Worm (Caenorhabditis elegans) whole organism, mixed stage, embryonic: ENCODE data around the gene sru-26.
"Not testable (repeated sequence)": the region's sequence is repeated elsewhere in the genome, so short reads cannot be mapped to it uniquely, and the experiment has no call there.

Source experiments
- M03D4.4 ChIP-seq: sonication (generic microtip); optimal IDR thresholded peaks from 2 replicates; lab custom pipeline; 2017; ENCODE audit warnings: mild to moderate bottlenecking, missing genetic modification characterization, missing compliant biosample characterization
- bed-3 ChIP-seq: fragments of 200-800 bp; sonication (Bioruptor generic); optimal IDR thresholded peaks from 3 replicates; lab custom pipeline; 2018; ENCODE audit warnings: mild to moderate bottlenecking, missing genetic modification characterization, moderate library complexity, missing compliant biosample characterization
- blmp-1 ChIP-seq: fragments of 150-350 bp; optimal IDR thresholded peaks from 2 replicates; lab custom pipeline; 2014; ENCODE audit warnings: missing biosample characterization, missing genetic modification characterization
- ceh-39 ChIP-seq: fragments of 150-350 bp; optimal IDR thresholded peaks from 2 replicates; lab custom pipeline; 2014; ENCODE audit warnings: missing biosample characterization, missing genetic modification characterization
- ceh-43 ChIP-seq: fragments of 200-800 bp; sonication (Bioruptor generic); optimal IDR thresholded peaks from 2 replicates; lab custom pipeline; 2018; ENCODE audit warnings: mild to moderate bottlenecking, missing genetic modification characterization, moderate library complexity, missing compliant biosample characterization
- ceh-83 ChIP-seq: fragments of 200-800 bp; sonication (Bioruptor generic); optimal IDR thresholded peaks from 2 replicates; lab custom pipeline; 2018; ENCODE audit warnings: mild to moderate bottlenecking, missing genetic modification characterization, missing compliant biosample characterization
- ces-1 ChIP-seq: fragments of 150-350 bp; optimal IDR thresholded peaks from 2 replicates; lab custom pipeline; 2014; ENCODE audit warnings: missing biosample characterization, missing genetic modification reagents, missing genetic modification characterization
- cnd-1 ChIP-seq: fragments of 200-800 bp; sonication (Bioruptor generic); optimal IDR thresholded peaks from 2 replicates; lab custom pipeline; 2018; ENCODE audit warnings: mild to moderate bottlenecking, missing genetic modification characterization, missing compliant biosample characterization
- drap-1 ChIP-seq: fragments of 200-800 bp; sonication (Bioruptor generic); optimal IDR thresholded peaks from 3 replicates; lab custom pipeline; 2018; ENCODE audit warnings: mild to moderate bottlenecking, missing genetic modification characterization, missing compliant biosample characterization
- elt-1 ChIP-seq: sonication (generic microtip); optimal IDR thresholded peaks from 2 replicates; lab custom pipeline; 2017; ENCODE audit warnings: missing genetic modification characterization, mild to moderate bottlenecking, missing compliant biosample characterization, antibody characterized with exemption, moderate library complexity, borderline replicate concordance; ENCODE audit not compliant: insufficient read depth
- elt-3 ChIP-seq: fragments of 150-350 bp; optimal IDR thresholded peaks from 2 replicates; lab custom pipeline; 2014; ENCODE audit warnings: missing biosample characterization, missing genetic modification characterization
- flh-1 ChIP-seq: fragments of 200-800 bp; sonication (Bioruptor generic); optimal IDR thresholded peaks from 2 replicates; lab custom pipeline; 2018; ENCODE audit warnings: mild to moderate bottlenecking, missing genetic modification characterization, moderate library complexity, missing compliant biosample characterization
- ham-2 ChIP-seq: fragments of 200-800 bp; sonication (Bioruptor generic); optimal IDR thresholded peaks from 2 replicates; lab custom pipeline; 2018; ENCODE audit warnings: mild to moderate bottlenecking, missing genetic modification characterization, missing compliant biosample characterization
- lin-13 ChIP-seq: fragments of 150-350 bp; optimal IDR thresholded peaks from 2 replicates; lab custom pipeline; 2014; ENCODE audit warnings: missing biosample characterization, missing genetic modification characterization
- lin-32 ChIP-seq: fragments of 200-800 bp; sonication (Bioruptor generic); optimal IDR thresholded peaks from 2 replicates; lab custom pipeline; 2018; ENCODE audit warnings: mild to moderate bottlenecking, missing genetic modification characterization, missing compliant biosample characterization
- lsy-2 ChIP-seq: fragments of 150-350 bp; optimal IDR thresholded peaks from 2 replicates; lab custom pipeline; 2014; ENCODE audit warnings: missing biosample characterization, missing genetic modification characterization
- mab-5 ChIP-seq: fragments of 150-350 bp; optimal IDR thresholded peaks from 2 replicates; lab custom pipeline; 2014; ENCODE audit warnings: missing biosample characterization, missing genetic modification characterization
- mep-1 ChIP-seq: fragments of 150-350 bp; optimal IDR thresholded peaks from 2 replicates; lab custom pipeline; 2017; ENCODE audit warnings: missing biosample characterization, missing genetic modification reagents, missing genetic modification characterization, inconsistent platforms
- mls-2 ChIP-seq: sonication (generic microtip); optimal IDR thresholded peaks from 2 replicates; lab custom pipeline; 2016; ENCODE audit warnings: mild to moderate bottlenecking, missing genetic modification characterization, moderate library complexity, missing compliant biosample characterization
- nhr-12 ChIP-seq: fragments of 150-350 bp; optimal IDR thresholded peaks from 2 replicates; lab custom pipeline; 2014; ENCODE audit warnings: missing biosample characterization, missing genetic modification characterization
- nhr-2 ChIP-seq: fragments of 150-350 bp; optimal IDR thresholded peaks from 2 replicates; lab custom pipeline; 2014; ENCODE audit warnings: missing biosample characterization, missing genetic modification characterization
- nhr-237 ChIP-seq: fragments of 150-350 bp; optimal IDR thresholded peaks from 2 replicates; lab custom pipeline; 2014; ENCODE audit warnings: missing biosample characterization, missing genetic modification characterization
- nhr-28 ChIP-seq: fragments of 150-350 bp; optimal IDR thresholded peaks from 2 replicates; lab custom pipeline; 2014; ENCODE audit warnings: missing biosample characterization, missing genetic modification characterization
- nhr-76 ChIP-seq: sonication (generic microtip); optimal IDR thresholded peaks from 2 replicates; lab custom pipeline; 2017; ENCODE audit warnings: missing biosample characterization, missing genetic modification characterization
- pha-4 ChIP-seq: fragments of 150-350 bp; optimal IDR thresholded peaks from 2 replicates; lab custom pipeline; 2018; ENCODE audit warnings: missing biosample characterization, missing genetic modification reagents, missing genetic modification characterization
- snpc-4 ChIP-seq: fragments of 150-350 bp; optimal IDR thresholded peaks from 2 replicates; lab custom pipeline; 2014; ENCODE audit warnings: missing biosample characterization, missing genetic modification characterization
- tbx-8 ChIP-seq: fragments of 200-800 bp; sonication (Bioruptor generic); optimal IDR thresholded peaks from 2 replicates; lab custom pipeline; 2018; ENCODE audit warnings: mild to moderate bottlenecking, missing genetic modification characterization, moderate library complexity, missing compliant biosample characterization
- zip-8 ChIP-seq: fragments of 150-350 bp; optimal IDR thresholded peaks from 2 replicates; lab custom pipeline; 2014; ENCODE audit warnings: missing biosample characterization, missing genetic modification characterization
- ztf-11 ChIP-seq: fragments of 150-350 bp; optimal IDR thresholded peaks from 2 replicates; lab custom pipeline; 2014; ENCODE audit warnings: missing biosample characterization, missing genetic modification characterization

sru-26 gene

DNA sequence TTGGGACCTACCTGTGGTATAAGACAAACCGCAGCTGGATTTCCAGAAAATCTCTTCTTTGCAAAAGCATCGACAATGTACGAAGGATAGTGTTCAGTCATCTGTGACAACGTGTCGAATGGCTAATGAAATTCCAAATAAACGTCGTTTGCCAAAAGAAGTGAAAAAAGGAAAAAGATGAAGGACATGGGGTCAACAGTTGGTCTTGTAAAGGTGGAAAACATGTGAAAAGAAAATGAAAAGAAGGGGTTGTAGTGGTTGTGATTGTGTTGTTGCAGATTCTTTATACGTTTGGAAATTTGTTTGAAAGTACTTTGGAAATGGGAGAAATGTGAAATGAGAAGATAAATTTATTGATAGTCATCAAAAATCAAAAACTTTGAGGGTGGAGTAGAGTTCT lies 10.4 kb upstream of the sru-26 start, which contains the start of gene T04A11.1:
Gene T04A11.1 (minus strand): TSS at position 101 of the 400 bp plus-strand sequence.
- not testable (repeated sequence) for TF ChIP-seq ceh-83; lin-13 (tag; lab: Kevin White, UChicago); ces-1 (GFP tag; lab: Kevin White, UChicago)

DNA sequence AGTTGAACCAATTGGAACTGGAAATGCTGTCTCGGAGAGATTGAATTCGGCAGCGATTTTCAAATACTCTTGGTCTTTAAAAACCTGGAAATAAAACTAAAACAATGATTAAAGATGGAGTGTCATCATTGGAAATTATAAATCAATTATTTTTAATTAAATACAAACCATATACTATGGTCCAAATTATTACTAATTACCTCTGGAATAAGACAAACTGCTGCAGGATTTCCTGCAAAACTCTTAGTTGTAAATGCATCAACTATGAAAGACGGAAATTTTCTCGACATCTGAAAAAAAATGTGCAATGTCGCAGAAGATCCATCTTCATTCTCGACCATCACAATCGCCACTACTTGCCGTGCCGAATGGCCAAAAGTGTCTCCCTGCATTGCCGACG lies 8.6 kb upstream of the sru-26 start, which contains the start of gene igdb-1:
Gene igdb-1 (plus strand): TSS at position 301 of the 400 bp plus-strand sequence.
- TF ChIP-seq cnd-1 (tag; lab: Kevin White, UChicago); mep-1 (tag; lab: Kevin White, UChicago); ham-2 (GFP tag; lab: Kevin White, UChicago): not testable (repeated sequence)

ce11 chrIV:12484479-12484878 lies 2.8 kb upstream of the sru-26 start, which contains the start of gene T04A11.4:
Gene T04A11.4 (minus strand): TSS chrIV:12484579.
- TF ChIP-seq mls-2 (tag; lab: Kevin White, UChicago); lin-32 (GFP tag; lab: Kevin White, UChicago); ceh-39 (tag; lab: Kevin White, UChicago): not testable (repeated sequence)
- TF ChIP-seq, all 35 proteins: peak for 0; not testable (repeated sequence) for 35

- TF ChIP-seq ceh-39 (tag; lab: Kevin White, UChicago) (no peak), bed-3 (no peak), nhr-76 (no peak), nhr-2 (tag; lab: Kevin White, UChicago) (no peak), ztf-11 (tag; lab: Kevin White, UChicago) (no peak), mep-1 (tag; lab: Kevin White, UChicago) (no peak)
Observed at ce11 chrIV:12490491-12490890, 3.2 kb downstream of the sru-26 start, which contains the start of gene him-6. Gene him-6 (plus strand): TSS chrIV:12490791.

- TF ChIP-seq ces-1 (GFP tag; lab: Kevin White, UChicago) = no peak
- TF ChIP-seq nhr-76 = no peak
- no peak for TF ChIP-seq mab-5 (tag; lab: Kevin White, UChicago)
- no peak for TF ChIP-seq elt-3 (tag; lab: Kevin White, UChicago)
- TF ChIP-seq pha-4 (tag; lab: Kevin White, UChicago) = no peak
- TF ChIP-seq nhr-237 (tag; lab: Kevin White, UChicago) = no peak
- TF ChIP-seq nhr-28 (tag; lab: Kevin White, UChicago) = no peak
- no peak for TF ChIP-seq blmp-1 (tag; lab: Kevin White, UChicago)
- no peak for TF ChIP-seq lsy-2 (tag; lab: Kevin White, UChicago)
- TF ChIP-seq flh-1 (GFP tag; lab: Kevin White, UChicago) = no peak
- TF ChIP-seq nhr-12 = no peak
- no peak for TF ChIP-seq ham-2 (GFP tag; lab: Kevin White, UChicago)
- no peak for TF ChIP-seq ztf-11 (tag; lab: Kevin White, UChicago)
- no peak for TF ChIP-seq mls-2 (tag; lab: Kevin White, UChicago)
- no peak for TF ChIP-seq snpc-4 (tag; lab: Kevin White, UChicago)
- no peak for TF ChIP-seq elt-1 (tag; lab: Kevin White, UChicago)
- TF ChIP-seq ceh-43 (GFP tag; lab: Kevin White, UChicago) = no peak
- TF ChIP-seq, all 35 proteins: peak for 0
Observed at ce11 chrIV:12495196-12495595, 7.9 kb downstream of the sru-26 start, which contains the start of gene sru-20. Gene sru-20 (plus strand): TSS chrIV:12495496.

DNA sequence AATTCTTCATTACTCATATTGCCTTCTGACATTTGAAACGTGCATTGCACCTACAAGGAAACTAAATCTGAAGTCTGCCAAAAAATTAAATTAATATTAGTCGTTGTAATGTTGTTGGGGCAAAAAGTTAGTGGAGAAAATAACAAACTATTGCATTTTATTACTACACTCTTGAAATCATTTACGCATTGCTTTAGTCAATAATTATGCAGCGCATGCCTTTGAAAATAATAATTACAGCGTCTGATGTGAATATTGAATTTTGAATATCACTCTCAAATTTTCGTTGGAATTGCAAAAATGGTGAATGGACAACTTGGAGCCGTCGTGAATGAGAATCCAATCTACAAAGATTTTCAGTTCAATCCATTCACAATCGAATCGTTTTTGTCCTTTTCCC lies 10.9 kb downstream of the sru-26 start, which contains the start of gene sru-19:
Gene sru-19 (plus strand): TSS at position 301 of the 400 bp plus-strand sequence.
- TF ChIP-seq mep-1 (tag; lab: Kevin White, UChicago) (no peak), zip-8 (tag; lab: Kevin White, UChicago) (no peak), bed-3 (no peak), ztf-11 (tag; lab: Kevin White, UChicago) (no peak), lsy-2 (tag; lab: Kevin White, UChicago) (no peak), elt-1 (tag; lab: Kevin White, UChicago) (no peak), ham-2 (GFP tag; lab: Kevin White, UChicago) (no peak)
- TF ChIP-seq, all 35 proteins: peak for 0

DNA sequence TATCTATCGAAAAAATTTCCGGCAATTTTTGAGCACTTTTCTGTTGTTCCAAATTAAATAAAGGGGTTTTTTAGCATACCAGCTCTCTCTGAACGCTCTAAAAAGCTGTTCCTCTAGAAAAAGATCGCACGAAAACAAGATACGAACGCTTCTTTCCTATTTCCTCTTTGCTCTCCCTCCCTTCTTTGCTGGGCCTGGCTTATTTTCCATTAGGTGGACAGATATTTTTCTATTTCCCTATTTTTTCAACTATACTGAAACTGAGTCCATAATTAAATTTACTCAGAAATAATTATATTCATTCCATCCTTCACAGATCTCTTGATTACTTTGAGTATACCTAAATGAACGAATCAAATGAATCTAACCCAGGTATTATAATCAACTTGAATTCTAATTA lies 14.7 kb downstream of the sru-26 start, which contains the start of gene sru-18:
Gene sru-18 (plus strand): TSS at position 301 of the 400 bp plus-strand sequence.
- TF ChIP-seq nhr-2 (tag; lab: Kevin White, UChicago) (no peak), nhr-76 (no peak), ceh-39 (tag; lab: Kevin White, UChicago) (no peak), lsy-2 (tag; lab: Kevin White, UChicago) (no peak), lin-32 (GFP tag; lab: Kevin White, UChicago) (no peak), nhr-28 (tag; lab: Kevin White, UChicago) (no peak), pha-4 (tag; lab: Kevin White, UChicago) (no peak), ceh-43 (GFP tag; lab: Kevin White, UChicago) (no peak), flh-1 (GFP tag; lab: Kevin White, UChicago) (no peak), ztf-11 (tag; lab: Kevin White, UChicago) (no peak), tbx-8 (GFP tag; lab: Kevin White, UChicago) (no peak), drap-1 (GFP tag; lab: Kevin White, UChicago) (no peak), M03D4.4 (tag; lab: Kevin White, UChicago) (no peak), ham-2 (GFP tag; lab: Kevin White, UChicago) (no peak), mep-1 (tag; lab: Kevin White, UChicago) (no peak), elt-1 (tag; lab: Kevin White, UChicago) (no peak), zip-8 (tag; lab: Kevin White, UChicago) (no peak), blmp-1 (tag; lab: Kevin White, UChicago) (no peak), mls-2 (tag; lab: Kevin White, UChicago) (no peak)
